Worm (Caenorhabditis elegans) whole organism, L1 larva: ENCODE measurements around the gene ssq-1.

Source experiments
- C34B4.2 ChIP-seq: sonication (generic microtip); optimal IDR thresholded peaks from 2 replicates; lab custom pipeline; 2017; ENCODE audit warnings: mild to moderate bottlenecking, missing genetic modification characterization, missing compliant biosample characterization
- F16B12.6 ChIP-seq: fragments of 150-350 bp; optimal IDR thresholded peaks from 2 replicates; lab custom pipeline; 2014; ENCODE audit warnings: missing biosample characterization, missing genetic modification characterization
- Y116A8C.19 ChIP-seq: sonication (generic microtip); optimal IDR thresholded peaks from 2 replicates; lab custom pipeline; 2016; ENCODE audit warnings: missing compliant biosample characterization, missing genetic modification characterization, borderline replicate concordance
- aha-1 ChIP-seq: fragments of 150-350 bp; optimal IDR thresholded peaks from 2 replicates; lab custom pipeline; 2014; ENCODE audit warnings: missing biosample characterization, missing genetic modification characterization
- alr-1 ChIP-seq: fragments of 200-800 bp; sonication (Bioruptor generic); optimal IDR thresholded peaks from 2 replicates; lab custom pipeline; 2018; ENCODE audit warnings: borderline replicate concordance, mild to moderate bottlenecking, missing genetic modification characterization, missing compliant biosample characterization
- ama-1 ChIP-seq: fragments of 150-350 bp; optimal IDR thresholded peaks from 2 replicates; lab custom pipeline; 2014
- blmp-1 ChIP-seq: fragments of 150-350 bp; optimal IDR thresholded peaks from 2 replicates; lab custom pipeline; 2014; ENCODE audit warnings: missing biosample characterization, missing genetic modification characterization
- ceh-82 ChIP-seq, 3 experiments: fragments of 150-350 bp in 1 of 3; sonication (generic microtip) in 2 of 3; optimal IDR thresholded peaks; 2 replicates each; lab custom pipeline; 2014 to 2017; ENCODE audit warnings: missing biosample characterization in 3 of 3, missing genetic modification characterization in 3 of 3
- ceh-90 ChIP-seq: sonication (generic microtip); optimal IDR thresholded peaks from 2 replicates; lab custom pipeline; 2016; ENCODE audit warnings: missing genetic modification characterization, missing compliant biosample characterization
- ces-1 ChIP-seq: fragments of 150-350 bp; optimal IDR thresholded peaks from 2 replicates; lab custom pipeline; 2014; ENCODE audit warnings: missing biosample characterization, missing genetic modification reagents, missing genetic modification characterization
- dpl-1 ChIP-seq, 3 experiments: fragments of 150-350 bp in 2 of 3; sonication (generic microtip) in 1 of 3; optimal IDR thresholded peaks; 2 replicates each; lab custom pipeline; 2014 to 2017; ENCODE audit warnings: missing biosample characterization in 3 of 3, missing genetic modification characterization in 3 of 3, missing genetic modification reagents in 3 of 3
- efl-3 ChIP-seq: fragments of 200-800 bp; sonication (Bioruptor generic); optimal IDR thresholded peaks from 2 replicates; lab custom pipeline; 2018; ENCODE audit warnings: mild to moderate bottlenecking, missing genetic modification characterization, missing compliant biosample characterization
- egl-13 ChIP-seq: sonication (generic microtip); optimal IDR thresholded peaks from 2 replicates; lab custom pipeline; 2016; ENCODE audit warnings: missing genotype, missing genetic modification reagents, missing genetic modification characterization, missing compliant biosample characterization
- elt-2 ChIP-seq: sonication (generic microtip); optimal IDR thresholded peaks from 2 replicates; lab custom pipeline; 2016; ENCODE audit warnings: missing genetic modification characterization, mild to moderate bottlenecking, inconsistent platforms, missing compliant biosample characterization, missing genetic modification reagents
- elt-3 ChIP-seq, 6 experiments: fragments of 150-350 bp in 1 of 6; sonication (generic microtip); optimal IDR thresholded peaks; 2 replicates each; lab custom pipeline; 2017 to 2018; ENCODE audit warnings: missing biosample characterization in 6 of 6, missing genetic modification characterization in 6 of 6, inconsistent platforms in 1 of 6
- fkh-4 ChIP-seq: sonication (generic microtip); optimal IDR thresholded peaks from 2 replicates; lab custom pipeline; 2016; ENCODE audit warnings: missing compliant biosample characterization, missing genetic modification characterization, borderline replicate concordance
- fos-1 ChIP-seq: fragments of 150-350 bp; optimal IDR thresholded peaks from 2 replicates; lab custom pipeline; 2014; ENCODE audit warnings: missing biosample characterization, missing genetic modification characterization
- grh-1 ChIP-seq: fragments of 200-800 bp; sonication (Bioruptor generic); IDR thresholded peaks from 2 replicates; pipeline ENCODE4 v1.3.6; 2022; ENCODE audit warnings: missing genetic modification reagents, missing genetic modification characterization, missing compliant biosample characterization
- irx-1 ChIP-seq: sonication (generic microtip); optimal IDR thresholded peaks from 2 replicates; lab custom pipeline; 2016; ENCODE audit warnings: missing genetic modification characterization, missing compliant biosample characterization
- isw-1 ChIP-seq: fragments of 200-800 bp; sonication (Bioruptor generic); IDR thresholded peaks from 2 replicates; pipeline ENCODE4 v1.3.6; 2022; ENCODE audit warnings: missing genetic modification characterization, missing compliant biosample characterization
- lin-13 ChIP-seq: fragments of 150-350 bp; optimal IDR thresholded peaks from 2 replicates; lab custom pipeline; 2014; ENCODE audit warnings: missing biosample characterization, missing genetic modification reagents, missing genetic modification characterization
- lin-14 ChIP-seq: fragments of 200-800 bp; sonication (Bioruptor generic); optimal IDR thresholded peaks from 2 replicates; lab custom pipeline; 2018; ENCODE audit warnings: mild to moderate bottlenecking, missing genetic modification characterization, moderate library complexity, missing compliant biosample characterization
- lin-39 ChIP-seq: fragments of 150-350 bp; optimal IDR thresholded peaks from 2 replicates; lab custom pipeline; 2014; ENCODE audit warnings: missing biosample characterization, missing genetic modification reagents, missing genetic modification characterization
- lsy-2 ChIP-seq, 2 experiments: fragments of 150-350 bp; optimal IDR thresholded peaks; 2 replicates each; lab custom pipeline; 2014; ENCODE audit warnings: missing biosample characterization in 2 of 2, missing genetic modification characterization in 2 of 2
- mdl-1 ChIP-seq, 2 experiments: fragments of 150-350 bp; optimal IDR thresholded peaks; 2 replicates each; lab custom pipeline; 2014 to 2017; ENCODE audit warnings: missing biosample characterization in 2 of 2, missing genetic modification characterization in 2 of 2, inconsistent platforms in 1 of 2
- mef-2 ChIP-seq: fragments of 150-350 bp; optimal IDR thresholded peaks from 2 replicates; lab custom pipeline; 2014; ENCODE audit warnings: missing biosample characterization, missing genetic modification characterization
- nhr-11 ChIP-seq: fragments of 150-350 bp; optimal IDR thresholded peaks from 2 replicates; lab custom pipeline; 2014; ENCODE audit warnings: missing biosample characterization, missing genetic modification characterization
- nhr-20 ChIP-seq: sonication (generic microtip); optimal IDR thresholded peaks from 2 replicates; lab custom pipeline; 2016; ENCODE audit warnings: mild to moderate bottlenecking, missing genetic modification characterization, missing compliant biosample characterization
- nhr-237 ChIP-seq: fragments of 150-350 bp; optimal IDR thresholded peaks from 2 replicates; lab custom pipeline; 2014; ENCODE audit warnings: missing biosample characterization, missing genetic modification characterization
- nhr-28 ChIP-seq: fragments of 150-350 bp; optimal IDR thresholded peaks from 2 replicates; lab custom pipeline; 2014; ENCODE audit warnings: missing biosample characterization, missing genetic modification characterization
- nhr-47 ChIP-seq: sonication (generic microtip); optimal IDR thresholded peaks from 2 replicates; lab custom pipeline; 2016; ENCODE audit warnings: mild to moderate bottlenecking, missing genetic modification characterization, moderate library complexity, missing compliant biosample characterization
- nhr-84 ChIP-seq: sonication (generic microtip); optimal IDR thresholded peaks from 2 replicates; lab custom pipeline; 2017; ENCODE audit warnings: missing biosample characterization, missing genetic modification characterization
- pag-3 ChIP-seq: sonication (generic microtip); optimal IDR thresholded peaks from 2 replicates; lab custom pipeline; 2017; ENCODE audit warnings: missing genetic modification characterization, mild to moderate bottlenecking, missing compliant biosample characterization, antibody characterized with exemption, borderline replicate concordance; ENCODE audit not compliant: insufficient read depth
- rnt-1 ChIP-seq: sonication (generic microtip); optimal IDR thresholded peaks from 2 replicates; lab custom pipeline; 2016; ENCODE audit warnings: mild to moderate bottlenecking, missing genetic modification characterization, moderate library complexity, missing compliant biosample characterization
- skn-1 ChIP-seq: fragments of 150-350 bp; optimal IDR thresholded peaks from 2 replicates; lab custom pipeline; 2014; ENCODE audit warnings: missing biosample characterization, missing genetic modification characterization
- snpc-4 ChIP-seq: fragments of 150-350 bp; optimal IDR thresholded peaks from 2 replicates; lab custom pipeline; 2014; ENCODE audit warnings: missing biosample characterization, missing genetic modification characterization
- snu-23 ChIP-seq: sonication (generic microtip); optimal IDR thresholded peaks from 2 replicates; lab custom pipeline; 2016; ENCODE audit warnings: missing genetic modification characterization, missing compliant biosample characterization
- tbx-2 ChIP-seq: sonication (generic microtip); optimal IDR thresholded peaks from 2 replicates; lab custom pipeline; 2016; ENCODE audit warnings: missing genetic modification characterization, missing compliant biosample characterization
- tlp-1 ChIP-seq: fragments of 150-350 bp; optimal IDR thresholded peaks from 2 replicates; lab custom pipeline; 2014; ENCODE audit warnings: missing biosample characterization, missing genetic modification characterization
- unc-30 ChIP-seq: sonication (generic microtip); optimal IDR thresholded peaks from 2 replicates; lab custom pipeline; 2017; ENCODE audit warnings: missing biosample characterization, missing genetic modification characterization
- unc-62 ChIP-seq: fragments of 150-350 bp; optimal IDR thresholded peaks from 2 replicates; lab custom pipeline; 2014; ENCODE audit warnings: missing biosample characterization, missing genetic modification reagents, missing genetic modification characterization
- unc-86 ChIP-seq: sonication (generic microtip); optimal IDR thresholded peaks from 2 replicates; lab custom pipeline; 2016; ENCODE audit warnings: missing genetic modification characterization, missing compliant biosample characterization
- unc-98 ChIP-seq: fragments of 200-800 bp; sonication (Bioruptor generic); IDR thresholded peaks from 2 replicates; pipeline ENCODE4 v1.3.6; 2022; ENCODE audit warnings: missing genetic modification characterization, missing compliant biosample characterization
- xbp-1 ChIP-seq: sonication (generic microtip); optimal IDR thresholded peaks from 2 replicates; lab custom pipeline; 2016; ENCODE audit warnings: missing genetic modification characterization, missing compliant biosample characterization
- zip-4 ChIP-seq: fragments of 200-800 bp; sonication (Bioruptor generic); optimal IDR thresholded peaks from 2 replicates; lab custom pipeline; 2018; ENCODE audit warnings: mild to moderate bottlenecking, missing genetic modification characterization, moderate library complexity, missing compliant biosample characterization
- ztf-4 ChIP-seq: fragments of 150-350 bp; optimal IDR thresholded peaks from 2 replicates; lab custom pipeline; 2014; ENCODE audit warnings: missing biosample characterization, missing genetic modification characterization

The ssq-1 gene

ce11 chrIV:9863817-9864216 is 11.5 kb downstream of the ssq-1 start, which contains the start of gene K07F5.16:
Gene K07F5.16, plus strand, starts transcription at chrIV:9864117.
- no peak for TF ChIP-seq rnt-1 (tag; lab: Kevin White, UChicago)
- no peak for TF ChIP-seq tbx-2
- no peak for TF ChIP-seq lin-14 (GFP tag; lab: Kevin White, UChicago)
- TF ChIP-seq mdl-1 (tag; optimal IDR thresholded peaks at IDR 0.05; lab: Kevin White, UChicago) = no peak
- TF ChIP-seq unc-86 (tag; lab: Kevin White, UChicago) = no peak

DNA sequence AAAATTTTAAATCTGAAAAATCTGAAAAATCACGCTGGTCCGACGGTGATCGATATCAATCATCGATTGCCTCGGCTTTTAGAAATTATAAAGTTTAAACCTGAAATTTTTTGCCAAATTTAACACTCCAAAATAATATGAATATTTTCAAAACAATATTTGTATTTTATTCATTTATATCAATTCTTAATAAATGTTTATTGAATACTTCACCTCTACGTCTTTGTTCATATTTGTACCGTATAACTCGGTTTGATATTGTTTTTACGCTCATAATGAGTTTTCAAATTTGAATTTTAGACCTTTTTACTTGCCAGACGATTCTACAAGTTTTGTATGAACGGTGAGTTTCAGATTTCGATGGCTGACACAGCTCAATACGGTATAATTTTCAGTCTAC is 12.4 kb downstream of the ssq-1 start, which contains the start of the genes K07F5.15 and K07F5.22:
Gene K07F5.15 (plus strand): TSS at position 301 of the 400 bp plus-strand sequence.
Gene K07F5.22 (plus strand): TSS at position 301 of the 400 bp plus-strand sequence.
- no peak for TF ChIP-seq nhr-11 (tag; lab: Kevin White, UChicago)
- TF ChIP-seq fos-1 = no peak
- TF ChIP-seq nhr-28 = no peak
- no peak for TF ChIP-seq snu-23
- TF ChIP-seq mdl-1 (tag; optimal IDR thresholded peaks at IDR 0.05; lab: Kevin White, UChicago) = no peak
- no peak for TF ChIP-seq nhr-237 (tag; lab: Kevin White, UChicago)
- no peak for TF ChIP-seq skn-1 (tag; lab: Kevin White, UChicago)
- TF ChIP-seq elt-2 (tag; lab: Kevin White, UChicago) = no peak
- no peak for TF ChIP-seq nhr-47 (tag; lab: Kevin White, UChicago)

DNA sequence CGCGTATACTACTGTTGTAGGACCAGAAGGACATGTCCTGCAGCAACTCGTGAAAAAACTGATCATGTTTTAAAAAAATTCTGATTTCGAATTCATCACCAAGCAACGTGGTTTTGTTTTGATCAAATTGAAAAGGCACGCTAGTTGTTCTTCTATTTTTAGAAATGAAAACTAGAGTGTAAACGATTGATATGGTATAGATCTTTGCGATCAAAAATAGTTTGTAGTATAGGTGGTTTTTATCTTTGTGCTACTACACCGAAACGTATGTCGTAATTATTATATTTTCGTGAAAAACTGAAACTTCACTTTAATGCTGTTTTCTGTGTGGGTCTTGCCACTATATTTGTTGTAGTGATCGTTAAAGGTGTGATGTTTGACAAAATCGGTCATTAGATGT is 14.5 kb downstream of the ssq-1 start:
- peak; percentile 59 for TF ChIP-seq nhr-20
- no peak for TF ChIP-seq irx-1 (tag; lab: Kevin White, UChicago)

ce11 chrIV:9867915-9868314 is 15.6 kb downstream of the ssq-1 start:
- no peak for TF ChIP-seq unc-86 (tag; lab: Kevin White, UChicago)
- TF ChIP-seq unc-62 (GFP tag; lab: Kevin White, UChicago) = no peak
- no peak for TF ChIP-seq nhr-84 (tag; lab: Kevin White, UChicago)
- no peak for TF ChIP-seq pag-3
- peak; percentile 62 for TF ChIP-seq ztf-4 (tag; lab: Kevin White, UChicago)
- TF ChIP-seq aha-1 (tag; lab: Kevin White, UChicago) = no peak
- TF ChIP-seq efl-3 (GFP tag; lab: Kevin White, UChicago) = no peak
- no peak for TF ChIP-seq unc-98 (GFP tag; lab: Robert Waterston, UW)
- peak in 5 of 6 experiments; percentile 56 to 98 (median 67) for TF ChIP-seq elt-3 (tag; optimal IDR thresholded peaks at IDR 0.05; lab: Kevin White, UChicago)
- TF ChIP-seq rnt-1 (tag; lab: Kevin White, UChicago) = no peak
- no peak for TF ChIP-seq C34B4.2 (tag; lab: Kevin White, UChicago)
- TF ChIP-seq xbp-1 (tag; lab: Kevin White, UChicago) = no peak
- no peak for TF ChIP-seq ama-1 (lab: Kevin White, UChicago)
- TF ChIP-seq egl-13 = no peak
- no peak for TF ChIP-seq tlp-1 (tag; lab: Kevin White, UChicago)
- no peak for TF ChIP-seq nhr-11 (tag; lab: Kevin White, UChicago)
- TF ChIP-seq nhr-20 = peak; percentile 96
- no peak for TF ChIP-seq fos-1
- peak in 1 of 2 experiments; percentile 64 for TF ChIP-seq mdl-1 (tag; optimal IDR thresholded peaks at IDR 0.05; lab: Kevin White, UChicago)
- TF ChIP-seq alr-1 (tag; lab: Kevin White, UChicago) = no peak
- no peak for TF ChIP-seq snpc-4 (tag; lab: Kevin White, UChicago)
- TF ChIP-seq ces-1 (GFP tag; lab: Kevin White, UChicago) = no peak
- no peak for TF ChIP-seq ceh-82 (tag; optimal IDR thresholded peaks at IDR 0.05; lab: Kevin White, UChicago)
- no peak for TF ChIP-seq Y116A8C.19
- no peak for TF ChIP-seq zip-4 (GFP tag; lab: Kevin White, UChicago)
- TF ChIP-seq lin-39 (tag; lab: Kevin White, UChicago) = no peak
- TF ChIP-seq lsy-2 (tag; optimal IDR thresholded peaks at IDR 0.05; lab: Kevin White, UChicago) = peak; percentile 61 to 74
- peak; percentile 36 for TF ChIP-seq lin-13
- peak in 1 of 3 experiments; percentile 28 for TF ChIP-seq dpl-1 (GFP tag; optimal IDR thresholded peaks at IDR 0.05; lab: Kevin White, UChicago)
- no peak for TF ChIP-seq irx-1 (tag; lab: Kevin White, UChicago)
- TF ChIP-seq F16B12.6 = no peak
- no peak for TF ChIP-seq ceh-90 (tag; lab: Kevin White, UChicago)
- TF ChIP-seq grh-1 (GFP tag; lab: Robert Waterston, UW) = peak; percentile 83
- TF ChIP-seq nhr-47 (tag; lab: Kevin White, UChicago) = peak; percentile 71
- TF ChIP-seq lin-14 (GFP tag; lab: Kevin White, UChicago) = peak; percentile 84
- TF ChIP-seq elt-2 (tag; lab: Kevin White, UChicago) = no peak
- TF ChIP-seq isw-1 = no peak
- no peak for TF ChIP-seq mef-2
- peak; percentile 94 for TF ChIP-seq blmp-1
- TF ChIP-seq unc-30 (tag; lab: Kevin White, UChicago) = no peak
- no peak for TF ChIP-seq fkh-4
